Worm (Caenorhabditis elegans) whole organism, late embryonic: ENCODE results near the gene lys-3.

Experiments
- C08G9.2 ChIP-seq: sonication (generic microtip); optimal IDR thresholded peaks from 2 replicates; lab custom pipeline; 2016; ENCODE audit warnings: mild to moderate bottlenecking, missing genetic modification characterization, moderate library complexity, missing compliant biosample characterization
- K02D7.2 ChIP-seq: sonication (generic microtip); optimal IDR thresholded peaks from 2 replicates; lab custom pipeline; 2017; ENCODE audit warnings: mild to moderate bottlenecking, missing genetic modification characterization, missing compliant biosample characterization
- ahr-1 ChIP-seq: sonication (generic microtip); optimal IDR thresholded peaks from 2 replicates; lab custom pipeline; 2016; ENCODE audit warnings: missing genetic modification characterization, missing compliant biosample characterization
- ama-1 ChIP-seq: fragments of 150-350 bp; optimal IDR thresholded peaks from 2 replicates; lab custom pipeline; 2014
- ceh-14 ChIP-seq: sonication (generic microtip); optimal IDR thresholded peaks from 2 replicates; lab custom pipeline; 2016; ENCODE audit warnings: missing genotype, missing genetic modification characterization, missing compliant biosample characterization
- ceh-18 ChIP-seq: sonication (generic microtip); optimal IDR thresholded peaks from 2 replicates; lab custom pipeline; 2016; ENCODE audit warnings: missing genetic modification characterization, missing compliant biosample characterization
- ceh-2 ChIP-seq: sonication (generic microtip); optimal IDR thresholded peaks from 2 replicates; lab custom pipeline; 2016; ENCODE audit warnings: missing genotype, missing genetic modification characterization, missing compliant biosample characterization
- ceh-22 ChIP-seq: sonication (generic microtip); optimal IDR thresholded peaks from 2 replicates; lab custom pipeline; 2017; ENCODE audit warnings: missing biosample characterization, missing genetic modification characterization
- ceh-24 ChIP-seq: sonication (generic microtip); optimal IDR thresholded peaks from 2 replicates; lab custom pipeline; 2016; ENCODE audit warnings: mild to moderate bottlenecking, missing genetic modification characterization, missing compliant biosample characterization
- ceh-31 ChIP-seq: sonication (generic microtip); optimal IDR thresholded peaks from 2 replicates; lab custom pipeline; 2016; ENCODE audit warnings: missing genetic modification characterization, missing compliant biosample characterization
- ceh-45 ChIP-seq: fragments of 200-800 bp; sonication (Bioruptor generic); IDR thresholded peaks from 2 replicates; pipeline ENCODE4 v1.3.6; 2022; ENCODE audit warnings: missing genetic modification reagents, missing genetic modification characterization, missing compliant biosample characterization
- ceh-6 ChIP-seq: fragments of 200-800 bp; sonication (Bioruptor generic); optimal IDR thresholded peaks from 2 replicates; lab custom pipeline; 2018; ENCODE audit warnings: mild to moderate bottlenecking, missing genetic modification characterization, missing compliant biosample characterization
- ceh-9 ChIP-seq: sonication (generic microtip); optimal IDR thresholded peaks from 2 replicates; lab custom pipeline; 2016; ENCODE audit warnings: mild to moderate bottlenecking, missing genetic modification characterization, inconsistent platforms, missing compliant biosample characterization
- dve-1 ChIP-seq: sonication (generic microtip); optimal IDR thresholded peaks from 2 replicates; lab custom pipeline; 2017; ENCODE audit warnings: antibody characterized with exemption, mild to moderate bottlenecking, missing genetic modification characterization, missing compliant biosample characterization
- elt-2 ChIP-seq: sonication (generic microtip); optimal IDR thresholded peaks from 2 replicates; lab custom pipeline; 2016; ENCODE audit warnings: missing genetic modification reagents, missing genetic modification characterization, missing compliant biosample characterization
- elt-4 ChIP-seq: sonication (generic microtip); optimal IDR thresholded peaks from 2 replicates; lab custom pipeline; 2016; ENCODE audit warnings: missing genetic modification characterization, missing compliant biosample characterization
- eyg-1 ChIP-seq: sonication (generic microtip); optimal IDR thresholded peaks from 2 replicates; lab custom pipeline; 2016; ENCODE audit warnings: missing genotype, missing genetic modification characterization, missing compliant biosample characterization
- fkh-10 ChIP-seq: fragments of 150-350 bp; optimal IDR thresholded peaks from 2 replicates; lab custom pipeline; 2014; ENCODE audit warnings: missing biosample characterization, missing genetic modification reagents, missing genetic modification characterization
- fkh-6 ChIP-seq: sonication (generic microtip); optimal IDR thresholded peaks from 2 replicates; lab custom pipeline; 2016; ENCODE audit warnings: missing genetic modification characterization, missing compliant biosample characterization
- gmeb-2 ChIP-seq: sonication (generic microtip); optimal IDR thresholded peaks from 2 replicates; lab custom pipeline; 2016; ENCODE audit warnings: missing genetic modification characterization, inconsistent platforms, missing compliant biosample characterization
- hlh-30 ChIP-seq: sonication (generic microtip); optimal IDR thresholded peaks from 2 replicates; lab custom pipeline; 2017; ENCODE audit warnings: antibody characterized with exemption, missing genetic modification characterization, missing compliant biosample characterization; ENCODE audit not compliant: insufficient read depth
- hlh-6 ChIP-seq: sonication (generic microtip); optimal IDR thresholded peaks from 2 replicates; lab custom pipeline; 2016; ENCODE audit warnings: missing genotype, missing genetic modification characterization, missing compliant biosample characterization
- hlh-8 ChIP-seq: sonication (generic microtip); optimal IDR thresholded peaks from 2 replicates; lab custom pipeline; 2016; ENCODE audit warnings: missing genotype, missing genetic modification characterization, missing compliant biosample characterization
- lin-11 ChIP-seq: fragments of 200-800 bp; sonication (Bioruptor generic); optimal IDR thresholded peaks from 2 replicates; lab custom pipeline; 2018; ENCODE audit warnings: mild to moderate bottlenecking, missing genetic modification characterization, missing compliant biosample characterization
- madf-2 ChIP-seq: sonication (generic microtip); optimal IDR thresholded peaks from 2 replicates; lab custom pipeline; 2017; ENCODE audit warnings: missing genetic modification characterization, missing compliant biosample characterization
- mec-3 ChIP-seq: sonication (generic microtip); optimal IDR thresholded peaks from 2 replicates; lab custom pipeline; 2016; ENCODE audit warnings: borderline replicate concordance, missing genetic modification characterization, missing compliant biosample characterization
- nhr-232 ChIP-seq: sonication (generic microtip); optimal IDR thresholded peaks from 2 replicates; lab custom pipeline; 2016; ENCODE audit warnings: missing genetic modification characterization, missing compliant biosample characterization
- pag-3 ChIP-seq: sonication (generic microtip); optimal IDR thresholded peaks from 2 replicates; lab custom pipeline; 2016; ENCODE audit warnings: missing compliant biosample characterization, missing genetic modification characterization, borderline replicate concordance
- pha-4 ChIP-seq: fragments of 150-350 bp; optimal IDR thresholded peaks from 2 replicates; lab custom pipeline; 2018; ENCODE audit warnings: missing biosample characterization, missing genetic modification reagents, missing genetic modification characterization
- ref-2 ChIP-seq: sonication (generic microtip); optimal IDR thresholded peaks from 2 replicates; lab custom pipeline; 2016; ENCODE audit warnings: missing genetic modification characterization, missing compliant biosample characterization
- rnt-1 ChIP-seq: sonication (generic microtip); optimal IDR thresholded peaks from 2 replicates; lab custom pipeline; 2016; ENCODE audit warnings: missing genetic modification characterization, missing compliant biosample characterization
- sox-2 ChIP-seq: fragments of 200-800 bp; sonication (Bioruptor generic); IDR thresholded peaks from 2 replicates; pipeline ENCODE4 v1.3.6; 2022; ENCODE audit warnings: missing genetic modification reagents, missing genetic modification characterization, missing compliant biosample characterization
- syd-9 ChIP-seq: sonication (generic microtip); optimal IDR thresholded peaks from 2 replicates; lab custom pipeline; 2016; ENCODE audit warnings: mild to moderate bottlenecking, missing genetic modification characterization, moderate library complexity, missing compliant biosample characterization
- unc-42 ChIP-seq: sonication (generic microtip); optimal IDR thresholded peaks from 2 replicates; lab custom pipeline; 2016; ENCODE audit warnings: missing genotype, missing genetic modification characterization, missing compliant biosample characterization
- zip-5 ChIP-seq: sonication (generic microtip); optimal IDR thresholded peaks from 2 replicates; lab custom pipeline; 2016; ENCODE audit warnings: missing genetic modification characterization, missing compliant biosample characterization
- ztf-16 ChIP-seq: sonication (generic microtip); optimal IDR thresholded peaks from 2 replicates; lab custom pipeline; 2017; ENCODE audit warnings: missing genetic modification characterization, missing compliant biosample characterization

lys-3 gene

ce11 chrV:10319434-10319833, 36.1 kb upstream of the lys-3 start, which contains the start of gene B0024.11:
Gene B0024.11 (minus strand): TSS chrV:10319534.
- TF ChIP-seq ceh-31 (no peak), gmeb-2 (tag; lab: Kevin White, UChicago) (no peak), sox-2 (GFP tag; lab: Robert Waterston, UW) (no peak), rnt-1 (tag; lab: Kevin White, UChicago) (no peak), ceh-24 (tag; lab: Kevin White, UChicago) (no peak), mec-3 (tag; lab: Kevin White, UChicago) (no peak), K02D7.2 (tag; lab: Kevin White, UChicago) (no peak), unc-42 (tag; lab: Kevin White, UChicago) (no peak), syd-9 (no peak), fkh-10 (GFP tag; lab: Kevin White, UChicago) (no peak), dve-1 (no peak), ceh-22 (no peak), ceh-45 (GFP tag; lab: Robert Waterston, UW) (no peak), eyg-1 (no peak)

ce11 chrV:10317294-10317693, 34.0 kb upstream of the lys-3 start, which contains the start of gene asps-1:
Gene asps-1 (minus strand): TSS chrV:10317394.
- TF ChIP-seq zip-5 (tag; lab: Kevin White, UChicago) (no peak), lin-11 (tag; lab: Kevin White, UChicago) (no peak), C08G9.2 (no peak), ceh-2 (tag; lab: Kevin White, UChicago) (no peak), pag-3 (tag; lab: Kevin White, UChicago) (no peak), elt-4 (no peak), elt-2 (tag; lab: Kevin White, UChicago) (no peak), hlh-8 (tag; lab: Kevin White, UChicago) (no peak)

ce11 chrV:10314371-10314770, 31.0 kb upstream of the lys-3 start, which contains the start of gene trx-2:
Gene trx-2 (plus strand): TSS chrV:10314671.
- TF ChIP-seq unc-42 (tag; lab: Kevin White, UChicago) (no peak), ref-2 (tag; lab: Kevin White, UChicago) (no peak), ceh-22 (no peak)

- no peak for TF ChIP-seq ztf-16 (tag; lab: Kevin White, UChicago)
- no peak for TF ChIP-seq ceh-6 (GFP tag; lab: Kevin White, UChicago)
- no peak for TF ChIP-seq ceh-2 (tag; lab: Kevin White, UChicago)
- TF ChIP-seq, all 69 proteins: peak for 0
These were observed 30.6 kb upstream of the lys-3 start, which contains the start of gene gcy-6 for ce11 chrV:10313953-10314352. Gene gcy-6 (minus strand): TSS chrV:10314053.

ce11 chrV:10307283-10307682, 23.9 kb upstream of the lys-3 start, which contains the start of gene che-12:
Gene che-12 (minus strand): TSS chrV:10307383.
- no peak for TF ChIP-seq hlh-6 (tag; lab: Kevin White, UChicago)
- no peak for TF ChIP-seq elt-2 (tag; lab: Kevin White, UChicago)
- no peak for TF ChIP-seq ref-2 (tag; lab: Kevin White, UChicago)
- no peak for TF ChIP-seq ceh-9
- TF ChIP-seq gmeb-2 (tag; lab: Kevin White, UChicago) = no peak
- no peak for TF ChIP-seq fkh-6 (tag; lab: Kevin White, UChicago)
- no peak for TF ChIP-seq madf-2 (tag; lab: Kevin White, UChicago)
- TF ChIP-seq hlh-8 (tag; lab: Kevin White, UChicago) = no peak
- TF ChIP-seq ceh-18 (tag; lab: Kevin White, UChicago) = no peak
- no peak for TF ChIP-seq pha-4
- no peak for TF ChIP-seq K02D7.2 (tag; lab: Kevin White, UChicago)
- no peak for TF ChIP-seq hlh-30
- TF ChIP-seq ama-1 (lab: Kevin White, UChicago) = no peak
- no peak for TF ChIP-seq nhr-232
- no peak for TF ChIP-seq ahr-1 (tag; lab: Kevin White, UChicago)
- no peak for TF ChIP-seq ceh-14 (tag; lab: Kevin White, UChicago)
